Fruit fly (Drosophila melanogaster) whole organism, embryonic: ENCODE results near the gene CG11342.

Experiments
- Aef1 ChIP-seq: fragments of 200-800 bp; sonication (Bioruptor generic); IDR thresholded peaks from 3 replicates; pipeline ENCODE4 v1.3.6; 2022; ENCODE audit warnings: missing biosample characterization, missing genetic modification characterization
- Bteb2 ChIP-seq: fragments of 200-800 bp; sonication (Bioruptor generic); optimal IDR thresholded peaks from 2 replicates; lab custom pipeline; 2016; ENCODE audit warnings: missing biosample characterization, missing genetic modification characterization
- CG11560 ChIP-seq: fragments of 200-800 bp; sonication (Bioruptor generic); IDR thresholded peaks from 3 replicates; pipeline ENCODE4 v1.3.6; 2022; ENCODE audit warnings: missing biosample characterization, missing genetic modification characterization
- CG12155 ChIP-seq: fragments of 200-800 bp; sonication (Bioruptor generic); optimal IDR thresholded peaks from 3 replicates; lab custom pipeline; 2016; ENCODE audit warnings: missing biosample characterization, missing genetic modification characterization
- CG13894 ChIP-seq: fragments of 200-800 bp; sonication (Bioruptor generic); optimal IDR thresholded peaks from 3 replicates; lab custom pipeline; 2018; ENCODE audit warnings: missing biosample characterization, mild to moderate bottlenecking, missing genetic modification characterization, moderate library complexity
- CG14014 ChIP-seq: fragments of 200-800 bp; sonication (Bioruptor generic); IDR thresholded peaks from 2 replicates; pipeline ENCODE4 v1.3.6; 2022; ENCODE audit warnings: missing biosample characterization, missing genetic modification characterization
- CG15073 ChIP-seq: fragments of 200-800 bp; sonication (Bioruptor generic); optimal IDR thresholded peaks from 2 replicates; lab custom pipeline; 2016; ENCODE audit warnings: missing biosample characterization, missing genetic modification characterization
- CG15601 ChIP-seq: fragments of 200-800 bp; sonication (Bioruptor generic); optimal IDR thresholded peaks from 3 replicates; lab custom pipeline; 2019; ENCODE audit warnings: missing biosample characterization, mild to moderate bottlenecking, missing genetic modification characterization, moderate library complexity
- CG1603 ChIP-seq: fragments of 200-800 bp; sonication (Bioruptor generic); optimal IDR thresholded peaks from 2 replicates; lab custom pipeline; 2019; ENCODE audit warnings: missing biosample characterization, mild to moderate bottlenecking, missing genetic modification characterization, moderate library complexity
- CG2199 ChIP-seq: fragments of 200-800 bp; sonication (Bioruptor generic); IDR thresholded peaks from 3 replicates; pipeline ENCODE4 v1.3.6; 2022; ENCODE audit warnings: missing biosample characterization, missing genetic modification characterization
- CG30020 ChIP-seq: fragments of 200-800 bp; optimal IDR thresholded peaks from 2 replicates; lab custom pipeline; 2019; ENCODE audit warnings: missing biosample characterization, mild to moderate bottlenecking, missing genetic modification characterization, moderate library complexity
- CG31388 ChIP-seq: fragments of 200-800 bp; sonication (Bioruptor generic); optimal IDR thresholded peaks from 2 replicates; lab custom pipeline; 2016; ENCODE audit warnings: missing biosample characterization, missing genetic modification characterization
- CG34224 ChIP-seq: fragments of 200-800 bp; sonication (Bioruptor generic); IDR thresholded peaks from 3 replicates; pipeline ENCODE4 v1.3.6; 2022; ENCODE audit warnings: missing biosample characterization, missing genetic modification characterization; ENCODE audit not compliant: partially characterized antibody
- CG34422 ChIP-seq: fragments of 200-800 bp; sonication (Bioruptor generic); IDR thresholded peaks from 3 replicates; pipeline ENCODE4 v1.3.6; 2022; ENCODE audit warnings: missing biosample characterization, missing genetic modification characterization
- CG4360 ChIP-seq: fragments of 200-800 bp; sonication (Bioruptor generic); IDR thresholded peaks from 2 replicates; pipeline ENCODE4 v1.3.6; 2022; ENCODE audit warnings: missing biosample characterization, missing genetic modification characterization
- CG4854 ChIP-seq: fragments of 200-800 bp; sonication (Bioruptor generic); optimal IDR thresholded peaks from 2 replicates; lab custom pipeline; 2016; ENCODE audit warnings: missing biosample characterization, missing genetic modification characterization, inconsistent platforms
- CG5953 ChIP-seq: fragments of 200-800 bp; sonication (Bioruptor generic); IDR thresholded peaks from 2 replicates; pipeline ENCODE4 v1.3.6; 2022; ENCODE audit warnings: missing biosample characterization, missing genetic modification characterization
- CG6175 ChIP-seq: fragments of 200-800 bp; sonication (Bioruptor generic); IDR thresholded peaks from 3 replicates; pipeline ENCODE4 v1.3.6; 2022; ENCODE audit warnings: missing biosample characterization, missing genetic modification characterization
- CG6683 ChIP-seq: fragments of 200-800 bp; sonication (Bioruptor generic); optimal IDR thresholded peaks from 2 replicates; lab custom pipeline; 2017; ENCODE audit warnings: missing biosample characterization, mild to moderate bottlenecking, missing genetic modification characterization, missing genetic modification reagents
- CG8359 ChIP-seq: fragments of 200-800 bp; sonication (Bioruptor generic); optimal IDR thresholded peaks from 2 replicates; lab custom pipeline; 2017; ENCODE audit warnings: missing biosample characterization, mild to moderate bottlenecking, missing genetic modification characterization, borderline replicate concordance
- Dll ChIP-seq: fragments of 200-800 bp; sonication (Bioruptor generic); IDR thresholded peaks from 4 replicates; pipeline ENCODE4 v1.3.6; 2022; ENCODE audit warnings: missing biosample characterization, missing genetic modification characterization; ENCODE audit not compliant: partially characterized antibody
- E2f1 ChIP-seq: fragments of 200-800 bp; sonication (Bioruptor generic); IDR thresholded peaks from 2 replicates; pipeline ENCODE4 v1.3.6; 2022; ENCODE audit warnings: missing biosample characterization, missing genetic modification characterization
- E2f2 ChIP-seq: fragments of 200-800 bp; sonication (Bioruptor generic); IDR thresholded peaks from 2 replicates; pipeline ENCODE4 v1.3.6; 2022; ENCODE audit warnings: missing biosample characterization, missing genetic modification characterization
- Fer2 ChIP-seq: fragments of 200-800 bp; sonication (Bioruptor generic); optimal IDR thresholded peaks from 2 replicates; lab custom pipeline; 2018; ENCODE audit warnings: missing biosample characterization, mild to moderate bottlenecking, missing genetic modification characterization, moderate library complexity
- Fer3 ChIP-seq: fragments of 200-800 bp; sonication (Bioruptor generic); optimal IDR thresholded peaks from 2 replicates; lab custom pipeline; 2018; ENCODE audit warnings: missing biosample characterization, mild to moderate bottlenecking, missing genetic modification characterization, moderate library complexity
- HLH54F ChIP-seq: fragments of 200-800 bp; sonication (Bioruptor generic); optimal IDR thresholded peaks from 3 replicates; lab custom pipeline; 2016; ENCODE audit warnings: missing biosample characterization, missing genetic modification characterization
- Nf-YB ChIP-seq: fragments of 200-800 bp; sonication (Bioruptor generic); optimal IDR thresholded peaks from 3 replicates; lab custom pipeline; 2019; ENCODE audit warnings: missing biosample characterization, mild to moderate bottlenecking, missing genetic modification characterization, moderate library complexity
- Spps ChIP-seq: fragments of 200-800 bp; sonication (Bioruptor generic); optimal IDR thresholded peaks from 2 replicates; lab custom pipeline; 2018; ENCODE audit warnings: missing biosample characterization, mild to moderate bottlenecking, missing genetic modification characterization
- Vsx1 ChIP-seq: fragments of 200-800 bp; sonication (Bioruptor generic); optimal IDR thresholded peaks from 2 replicates; lab custom pipeline; 2017; ENCODE audit warnings: missing biosample characterization, mild to moderate bottlenecking, missing genetic modification characterization, missing genetic modification reagents
- ase ChIP-seq: fragments of 200-800 bp; sonication (Bioruptor generic); IDR thresholded peaks from 3 replicates; pipeline ENCODE4 v1.3.6; 2022; ENCODE audit warnings: missing biosample characterization, missing genetic modification characterization
- bbx ChIP-seq: fragments of 200-800 bp; sonication (Bioruptor generic); IDR thresholded peaks from 2 replicates; pipeline ENCODE4 v1.3.6; 2022; ENCODE audit warnings: missing biosample characterization, missing genetic modification characterization; ENCODE audit not compliant: partially characterized antibody
- br ChIP-seq: fragments of >200 bp; optimal IDR thresholded peaks from 2 replicates; lab custom pipeline; 2017
- caup ChIP-seq: fragments of 200-800 bp; sonication (Bioruptor generic); optimal IDR thresholded peaks from 3 replicates; lab custom pipeline; 2017; ENCODE audit warnings: missing biosample characterization, mild to moderate bottlenecking, missing genetic modification characterization, moderate library complexity; ENCODE audit not compliant: severe bottlenecking
- cg ChIP-seq: fragments of 200-800 bp; sonication (Bioruptor generic); optimal IDR thresholded peaks from 3 replicates; lab custom pipeline; 2019; ENCODE audit warnings: missing biosample characterization, mild to moderate bottlenecking, missing genetic modification characterization, moderate library complexity
- chinmo ChIP-seq: fragments of 200-800 bp; sonication (Bioruptor generic); IDR thresholded peaks from 4 replicates; pipeline ENCODE4 v1.3.6; 2022; ENCODE audit warnings: missing biosample characterization, missing genetic modification characterization; ENCODE audit not compliant: partially characterized antibody
- dysf ChIP-seq: fragments of 200-800 bp; sonication (Bioruptor generic); IDR thresholded peaks from 3 replicates; pipeline ENCODE4 v1.3.6; 2022; ENCODE audit warnings: missing biosample characterization, missing genetic modification characterization
- eyg ChIP-seq: fragments of 200-800 bp; sonication (Bioruptor generic); optimal IDR thresholded peaks from 3 replicates; lab custom pipeline; 2016; ENCODE audit warnings: missing biosample characterization, missing genetic modification characterization
- grau ChIP-seq: fragments of 200-800 bp; optimal IDR thresholded peaks from 3 replicates; lab custom pipeline; 2019; ENCODE audit warnings: missing biosample characterization, mild to moderate bottlenecking, missing genetic modification characterization, moderate library complexity
- gt ChIP-seq: fragments of 200-800 bp; sonication (Bioruptor generic); IDR thresholded peaks from 2 replicates; pipeline ENCODE4 v1.3.6; 2022; ENCODE audit warnings: missing biosample characterization, missing genetic modification characterization
- ind ChIP-seq: fragments of 200-800 bp; sonication (Bioruptor generic); optimal IDR thresholded peaks from 3 replicates; lab custom pipeline; 2016; ENCODE audit warnings: missing biosample characterization, missing genetic modification characterization
- insv ChIP-seq, 2 experiments: fragments of 200-800 bp; sonication (Bioruptor generic); optimal IDR thresholded peaks; 3 replicates each; lab custom pipeline; 2016 to 2018; ENCODE audit warnings: missing biosample characterization in 2 of 2, missing genetic modification characterization in 2 of 2
- klu ChIP-seq: fragments of 200-800 bp; sonication (Bioruptor generic); IDR thresholded peaks from 2 replicates; pipeline ENCODE4 v1.3.6; 2022; ENCODE audit warnings: missing biosample characterization, missing genetic modification characterization
- nerfin-1 ChIP-seq: fragments of 200-800 bp; sonication (Bioruptor generic); optimal IDR thresholded peaks from 3 replicates; lab custom pipeline; 2019; ENCODE audit warnings: missing biosample characterization, mild to moderate bottlenecking, missing genetic modification characterization, moderate library complexity
- nerfin-2 ChIP-seq: fragments of 200-800 bp; sonication (Bioruptor generic); IDR thresholded peaks from 2 replicates; pipeline ENCODE4 v1.3.6; 2022; ENCODE audit warnings: missing biosample characterization, missing genetic modification characterization; ENCODE audit not compliant: partially characterized antibody
- pita ChIP-seq: fragments of 200-800 bp; sonication (Bioruptor generic); optimal IDR thresholded peaks from 2 replicates; lab custom pipeline; 2017; ENCODE audit warnings: missing biosample characterization, mild to moderate bottlenecking, missing genetic modification characterization
- pros ChIP-seq: fragments of 200-800 bp; sonication (Bioruptor generic); optimal IDR thresholded peaks from 3 replicates; lab custom pipeline; 2019; ENCODE audit warnings: missing biosample characterization, mild to moderate bottlenecking, missing genetic modification characterization, moderate library complexity
- row ChIP-seq: fragments of 200-800 bp; sonication (Bioruptor generic); IDR thresholded peaks from 3 replicates; pipeline ENCODE4 v1.3.6; 2022; ENCODE audit warnings: missing biosample characterization, missing genetic modification characterization
- salm ChIP-seq: fragments of 200-800 bp; sonication (Bioruptor generic); optimal IDR thresholded peaks from 2 replicates; lab custom pipeline; 2018; ENCODE audit warnings: missing biosample characterization, mild to moderate bottlenecking, missing genetic modification characterization
- sd ChIP-seq: fragments of 200-800 bp; sonication (Bioruptor generic); optimal IDR thresholded peaks from 3 replicates; lab custom pipeline; 2018; ENCODE audit warnings: missing biosample characterization, mild to moderate bottlenecking, missing genetic modification characterization, moderate library complexity

The CG11342 gene

DNA sequence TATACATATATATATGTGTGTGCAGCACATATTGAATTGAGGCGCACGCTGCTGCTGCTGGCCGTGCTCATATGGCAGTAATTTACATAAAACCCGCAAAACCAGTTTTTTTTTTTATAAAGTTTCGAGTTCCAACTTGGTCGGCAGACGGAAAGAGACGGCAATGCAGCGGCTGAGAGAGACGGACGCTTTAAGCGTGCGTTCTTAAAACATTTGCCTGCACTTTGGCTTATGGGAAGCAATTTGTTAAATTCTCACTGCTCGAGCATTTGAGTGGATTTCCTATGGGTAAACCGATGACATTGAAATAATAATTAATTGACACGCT, 6.9 kb downstream of the CG11342 start (continued):
- TF ChIP-seq CG15601 (tag; lab: Kevin White, UChicago) (no peak), nerfin-1 (tag; lab: Kevin White, UChicago) (peak; percentile 2), CG11560 (tag; lab: Robert Waterston, UW) (no peak), CG4360 (GFP tag; lab: Robert Waterston, UW) (no peak), CG6683 (GFP tag; lab: Kevin White, UChicago) (no peak), caup (GFP tag; lab: Kevin White, UChicago) (no peak), Dll (no peak), Spps (tag; lab: Kevin White, UChicago) (no peak), CG12155 (no peak), br (lab: Kevin White, UChicago) (no peak), CG15073 (GFP tag; lab: Kevin White, UChicago) (no peak), ind (GFP tag; lab: Kevin White, UChicago) (no peak), pros (GFP tag; lab: Kevin White, UChicago) (peak; percentile 3), CG31388 (no peak), E2f1 (GFP tag; lab: Robert Waterston, UW) (no peak), salm (no peak), CG1603 (tag; lab: Kevin White, UChicago) (no peak), CG4854 (GFP tag; lab: Kevin White, UChicago) (no peak), E2f2 (GFP tag; lab: Robert Waterston, UW) (no peak), ase (GFP tag; lab: Robert Waterston, UW) (no peak), eyg (GFP tag; lab: Kevin White, UChicago) (no peak), HLH54F (GFP tag; lab: Kevin White, UChicago) (no peak), CG6175 (GFP tag; lab: Robert Waterston, UW) (no peak), CG2199 (GFP tag; lab: Robert Waterston, UW) (0 out of 3 replicates have a peak, but pooled peaks have one; percentile 68), chinmo (GFP tag; lab: Robert Waterston, UW) (peak; percentile 96), bbx (GFP tag; lab: Robert Waterston, UW) (peak; percentile 24; the same call in 1 of the 2 replicates)

DNA sequence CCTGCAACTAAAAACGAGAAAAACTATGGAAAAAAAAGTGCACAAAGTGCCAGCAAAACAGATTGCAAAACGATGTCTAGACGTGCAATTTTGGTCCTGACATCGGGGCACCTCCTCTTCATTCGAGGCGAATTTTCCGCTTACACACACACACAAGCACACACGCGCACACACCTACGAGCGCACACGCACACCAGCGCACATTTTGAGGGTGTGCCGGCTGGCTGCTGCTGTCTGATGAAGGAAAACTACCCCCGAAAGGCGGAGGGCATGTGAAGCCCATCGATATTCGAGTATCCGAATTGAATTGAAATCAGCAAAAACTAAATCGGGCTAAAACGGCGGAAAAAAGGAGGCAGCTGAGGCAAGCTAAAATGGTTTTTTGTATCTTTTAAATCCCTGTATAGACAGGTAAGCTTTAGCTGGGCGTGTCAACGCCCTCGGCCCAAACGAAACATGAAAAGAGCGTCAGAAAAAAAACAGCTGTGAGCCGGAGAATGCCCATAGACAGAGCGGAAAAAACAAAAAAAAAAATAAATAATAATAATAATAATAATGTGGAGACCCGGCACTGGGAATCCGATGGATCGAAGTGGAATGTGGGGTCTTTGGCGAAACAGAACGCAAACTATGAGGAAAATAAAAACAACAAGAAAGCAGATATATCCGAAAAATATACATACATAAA, 7.4 kb downstream of the CG11342 start:
- TF ChIP-seq Nf-YB (GFP tag; lab: Kevin White, UChicago) (no peak), cg (peak; percentile 63), CG14014 (GFP tag; lab: Robert Waterston, UW) (no peak), insv (GFP tag; optimal IDR thresholded peaks at IDR 0.05; lab: Kevin White, UChicago) (no peak), E2f2 (GFP tag; lab: Robert Waterston, UW) (no peak), Vsx1 (no peak), Fer3 (no peak), CG30020 (no peak), CG13894 (tag; lab: Kevin White, UChicago) (peak; percentile 99), Bteb2 (GFP tag; lab: Kevin White, UChicago) (no peak), Fer2 (tag; lab: Kevin White, UChicago) (no peak), grau (tag; lab: Kevin White, UChicago) (no peak), CG5953 (GFP tag; lab: Robert Waterston, UW) (no peak), CG8359 (no peak), Aef1 (no peak), klu (GFP tag; lab: Robert Waterston, UW) (no peak), CG34224 (GFP tag; lab: Robert Waterston, UW) (0 out of 3 replicates have a peak, but pooled peaks have one; percentile 18), nerfin-1 (tag; lab: Kevin White, UChicago) (peak; percentile 1), pita (GFP tag; lab: Kevin White, UChicago) (no peak), CG34422 (GFP tag; lab: Robert Waterston, UW) (no peak), sd (tag; lab: Kevin White, UChicago) (peak; percentile 65), gt (GFP tag; lab: Robert Waterston, UW) (no peak), row (GFP tag; lab: Robert Waterston, UW) (no peak), ase (GFP tag; lab: Robert Waterston, UW) (no peak), dysf (no peak), nerfin-2 (GFP tag; lab: Robert Waterston, UW) (no peak)
